Worm (Caenorhabditis elegans): ENCODE measurements around the gene fbxa-156.
A peak's percentile ranks its signal among the peaks of the same experiment; 100 is the strongest.

ce11 chrV:17857901-17858300 is 38.7 kb downstream of the fbxa-156 start:
- TF ChIP-seq ztf-11 (tag; optimal IDR thresholded peaks at IDR 0.05) (no peak), mdl-1 (tag; optimal IDR thresholded peaks at IDR 0.05) (peak; percentile 79 to 88), ama-1 (optimal IDR thresholded peaks at IDR 0.05) (no peak), cey-2 (tag; optimal IDR thresholded peaks at IDR 0.05; ENCODE audit: borderline replicate concordance, insufficient read depth) (no peak), unc-39 (tag; optimal IDR thresholded peaks at IDR 0.05) (no peak)

Measured in whole organism, L4 larva.